Worm (Caenorhabditis elegans): ENCODE data around the gene dhs-7.

Gene dhs-7

DNA sequence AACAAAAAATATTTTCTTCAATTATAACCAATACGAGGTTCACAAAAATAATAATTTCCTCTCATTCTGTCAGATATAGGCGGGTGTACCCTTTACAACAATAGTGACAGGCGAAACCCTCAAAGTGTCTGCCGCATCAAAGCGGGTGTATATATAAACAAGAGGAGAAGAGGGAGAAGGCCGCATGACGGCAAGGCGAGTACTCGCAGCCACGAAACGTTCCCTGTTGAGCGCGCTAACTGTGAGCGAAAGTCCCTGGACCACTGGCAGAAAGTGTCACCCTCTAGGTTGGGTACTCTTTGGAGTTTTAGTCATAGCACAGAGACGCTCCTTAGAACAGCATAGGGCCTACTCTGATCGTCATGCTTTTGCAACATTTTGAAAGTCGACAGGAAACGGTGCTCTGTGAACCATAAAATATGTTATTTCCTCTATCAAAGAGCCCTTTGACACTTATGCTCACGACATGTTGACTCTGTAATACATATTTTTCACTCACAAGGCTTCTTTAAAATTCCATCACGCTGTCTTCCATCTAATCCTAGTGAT is 8.1 kb downstream of the dhs-7 start, which contains the start of gene pcrg-1 (continued):
- TF ChIP-seq zfh-2 (GFP tag; conservative IDR thresholded peaks at IDR 0.05) (no peak), mcd-1 (GFP tag; IDR thresholded peaks at IDR 0.05) (peak; percentile 79; the same call in 1 of the 2 replicates), sea-2 (GFP tag; IDR thresholded peaks at IDR 0.05) (peak; percentile 72; the same call in 1 of the 2 replicates), B0336.3 (GFP tag; IDR thresholded peaks at IDR 0.05) (peak; percentile 89), Y56A3A.18 (GFP tag; IDR thresholded peaks at IDR 0.05) (peak; percentile 82; the same call in 1 of the 2 replicates), mxl-1 (tag; optimal IDR thresholded peaks at IDR 0.05) (peak; percentile 80), hlh-12 (tag; optimal IDR thresholded peaks at IDR 0.05) (peak; percentile 11), cebp-1 (GFP tag; IDR thresholded peaks at IDR 0.05) (peak; percentile 22; the same call in 1 of the 2 replicates), cebp-1 (tag; optimal IDR thresholded peaks at IDR 0.05) (no peak), unc-62 (GFP tag; optimal IDR thresholded peaks at IDR 0.05) (no peak), lin-26 (GFP tag; IDR thresholded peaks at IDR 0.05) (peak; percentile 95), pha-4 (tag; optimal IDR thresholded peaks at IDR 0.05) (no peak), egrh-3 (GFP tag; IDR thresholded peaks at IDR 0.05) (peak; percentile 58; the same call in 1 of the 2 replicates), sptf-2 (GFP tag; optimal IDR thresholded peaks at IDR 0.05) (peak; percentile 82), B0019.2 (GFP tag; conservative IDR thresholded peaks at IDR 0.05) (no peak), ceh-40 (GFP tag; IDR thresholded peaks at IDR 0.05) (peak; percentile 86), dox-1 (GFP tag; IDR thresholded peaks at IDR 0.05) (peak; percentile 90), attf-6 (GFP tag; IDR thresholded peaks at IDR 0.05) (peak; percentile 88), ceh-58 (GFP tag; IDR thresholded peaks at IDR 0.05) (0 out of 2 replicates have a peak, but pooled peaks have one; percentile 7), F57A8.1 (GFP tag; optimal IDR thresholded peaks at IDR 0.05) (peak; percentile 55), snpc-4 (GFP tag; optimal IDR thresholded peaks at IDR 0.05) (peak; percentile 96), snpc-4 (tag; optimal IDR thresholded peaks at IDR 0.05) (peak; percentile 97 to 99 (median 98)), D2030.7 (GFP tag; IDR thresholded peaks at IDR 0.05) (peak; percentile 78), chd-7 (tag; optimal IDR thresholded peaks at IDR 0.05) (peak; percentile 93), xnd-1 (tag; optimal IDR thresholded peaks at IDR 0.05) (peak; percentile 31), dpl-1 (GFP tag; optimal IDR thresholded peaks at IDR 0.05) (no peak), rcor-1 (GFP tag; IDR thresholded peaks at IDR 0.05) (peak; percentile 62), pbrm-1 (GFP tag; IDR thresholded peaks at IDR 0.05) (no peak; the same call in 1 of the 2 replicates), ekl-4 (GFP tag; IDR thresholded peaks at IDR 0.05) (peak; percentile 83), die-1 (tag; optimal IDR thresholded peaks at IDR 0.05) (peak; percentile 91), F39B2.1 (GFP tag; IDR thresholded peaks at IDR 0.05) (0 out of 2 replicates have a peak, but pooled peaks have one; percentile 11), T26A5.8 (tag; optimal IDR thresholded peaks at IDR 0.05) (peak; percentile 74), rpc-1 (optimal IDR thresholded peaks at IDR 0.05) (peak; percentile 87), rpc-1 (tag; optimal IDR thresholded peaks at IDR 0.05) (peak; percentile 84), efl-1 (GFP tag; optimal IDR thresholded peaks at IDR 0.05) (no peak), him-1 (tag; optimal IDR thresholded peaks at IDR 0.05) (peak; percentile 63), snpc-1.1 (tag; optimal IDR thresholded peaks at IDR 0.05; ENCODE audit: insufficient read depth) (peak; percentile 95), dpff-1 (tag; optimal IDR thresholded peaks at IDR 0.05) (peak; percentile 89), madf-8 (GFP tag; conservative IDR thresholded peaks at IDR 0.05) (peak; percentile 53), nhr-120 (GFP tag; IDR thresholded peaks at IDR 0.05) (0 out of 2 replicates have a peak, but pooled peaks have one; percentile 35), repo-1 (tag; optimal IDR thresholded peaks at IDR 0.05) (peak; percentile 87), K11D2.4 (GFP tag; IDR thresholded peaks at IDR 0.05) (peak; percentile 63; the same call in 1 of the 2 replicates), F33H1.4 (GFP tag; IDR thresholded peaks at IDR 0.05) (peak; percentile 48; the same call in 1 of the 2 replicates), mel-28 (tag; optimal IDR thresholded peaks at IDR 0.05; ENCODE audit: borderline replicate concordance) (no peak), somi-1 (GFP tag; optimal IDR thresholded peaks at IDR 0.05) (peak; percentile 80), tbx-9 (tag; optimal IDR thresholded peaks at IDR 0.05; ENCODE audit: borderline replicate concordance) (no peak), lir-1 (GFP tag; conservative IDR thresholded peaks at IDR 0.05) (0 out of 2 replicates have a peak, but pooled peaks have one; percentile 40), let-526 (GFP tag; IDR thresholded peaks at IDR 0.05) (peak; percentile 54; the same call in 1 of the 2 replicates), snpc-3.4 (tag; optimal IDR thresholded peaks at IDR 0.05) (peak; percentile 90)

All from whole organism, young adult.